Fruit fly (Drosophila melanogaster) whole organism, prepupa: ENCODE measurements around the gene mRpS2.

Experiments
- Blimp-1 ChIP-seq: fragments of 200-800 bp; sonication (Bioruptor generic); optimal IDR thresholded peaks from 3 replicates; lab custom pipeline; 2017; ENCODE audit warnings: missing biosample characterization, missing genetic modification characterization, mild to moderate bottlenecking, moderate library complexity, missing genetic modification reagents
- CG10631 ChIP-seq: fragments of 200-800 bp; sonication (Bioruptor generic); optimal IDR thresholded peaks from 2 replicates; lab custom pipeline; 2016; ENCODE audit warnings: missing biosample characterization, missing genetic modification characterization
- CG10669 ChIP-seq: fragments of 200-800 bp; sonication (Bioruptor generic); optimal IDR thresholded peaks from 3 replicates; lab custom pipeline; 2018; ENCODE audit warnings: missing biosample characterization, mild to moderate bottlenecking, missing genetic modification characterization, moderate library complexity
- CG11762 ChIP-seq: fragments of 200-800 bp; sonication (Bioruptor generic); optimal IDR thresholded peaks from 3 replicates; lab custom pipeline; 2016; ENCODE audit warnings: missing biosample characterization, missing genetic modification characterization; ENCODE audit not compliant: insufficient read depth
- CG11902 ChIP-seq: fragments of 200-800 bp; sonication (Bioruptor generic); optimal IDR thresholded peaks from 3 replicates; lab custom pipeline; 2016; ENCODE audit warnings: missing biosample characterization, missing genetic modification characterization
- CG15336 ChIP-seq: fragments of 200-800 bp; sonication (Bioruptor generic); IDR thresholded peaks from 2 replicates; pipeline ENCODE4 v1.3.6; 2022; ENCODE audit warnings: missing biosample characterization, missing genetic modification characterization
- CG1621 ChIP-seq: fragments of 200-800 bp; sonication (Bioruptor generic); optimal IDR thresholded peaks from 3 replicates; lab custom pipeline; 2018; ENCODE audit warnings: missing biosample characterization, mild to moderate bottlenecking, missing genetic modification characterization
- CG31627 ChIP-seq: fragments of 200-800 bp; sonication (Bioruptor generic); optimal IDR thresholded peaks from 3 replicates; lab custom pipeline; 2016; ENCODE audit warnings: missing biosample characterization, missing genetic modification characterization
- CG34406 ChIP-seq: fragments of 200-800 bp; sonication (Bioruptor generic); optimal IDR thresholded peaks from 3 replicates; lab custom pipeline; 2016; ENCODE audit warnings: missing biosample characterization, missing genetic modification characterization
- CG4318 ChIP-seq: fragments of 200-800 bp; sonication (Bioruptor generic); optimal IDR thresholded peaks from 3 replicates; lab custom pipeline; 2017; ENCODE audit warnings: missing biosample characterization, mild to moderate bottlenecking, missing genetic modification characterization
- CG6163 ChIP-seq: fragments of 200-800 bp; sonication (Bioruptor generic); IDR thresholded peaks from 3 replicates; pipeline ENCODE4 v1.3.6; 2022; ENCODE audit warnings: missing biosample characterization, missing genetic modification characterization
- CG6792 ChIP-seq: fragments of 200-800 bp; sonication (Bioruptor generic); optimal IDR thresholded peaks from 3 replicates; lab custom pipeline; 2016; ENCODE audit warnings: missing biosample characterization, missing genetic modification characterization
- CG6808 ChIP-seq: fragments of 200-800 bp; sonication (Bioruptor generic); optimal IDR thresholded peaks from 3 replicates; lab custom pipeline; 2017; ENCODE audit warnings: missing biosample characterization, missing genetic modification characterization, mild to moderate bottlenecking, moderate library complexity, missing genetic modification reagents
- CG6854 ChIP-seq: fragments of 200-800 bp; sonication (Bioruptor generic); optimal IDR thresholded peaks from 2 replicates; lab custom pipeline; 2017; ENCODE audit warnings: missing biosample characterization, mild to moderate bottlenecking, missing genetic modification characterization
- CG8119 ChIP-seq: fragments of 200-800 bp; sonication (Bioruptor generic); IDR thresholded peaks from 3 replicates; pipeline ENCODE4 v1.3.6; 2022; ENCODE audit warnings: missing biosample characterization, missing genetic modification characterization
- CG8319 ChIP-seq: fragments of 200-800 bp; sonication (Bioruptor generic); optimal IDR thresholded peaks from 3 replicates; lab custom pipeline; 2016; ENCODE audit warnings: missing biosample characterization, missing genetic modification characterization
- CG8632 ChIP-seq: fragments of 200-800 bp; sonication (Bioruptor generic); optimal IDR thresholded peaks from 3 replicates; lab custom pipeline; 2016; ENCODE audit warnings: missing biosample characterization, missing genetic modification characterization
- Eip75B ChIP-seq: fragments of 200-800 bp; sonication (Bioruptor generic); optimal IDR thresholded peaks from 3 replicates; lab custom pipeline; 2016; ENCODE audit warnings: missing biosample characterization, missing genetic modification characterization
- Eip78C ChIP-seq: fragments of 200-800 bp; sonication (Bioruptor generic); peaks from one replicate; lab custom pipeline; 2016; ENCODE audit warnings: missing biosample characterization, missing genetic modification characterization
- Eip93F ChIP-seq: fragments of 200-800 bp; sonication (Bioruptor generic); optimal IDR thresholded peaks from 2 replicates; lab custom pipeline; 2016; ENCODE audit warnings: missing biosample characterization, mild to moderate bottlenecking, missing genetic modification characterization
- Ets21C ChIP-seq: fragments of 200-800 bp; sonication (Bioruptor generic); optimal IDR thresholded peaks from 3 replicates; lab custom pipeline; 2016; ENCODE audit warnings: missing biosample characterization, missing genetic modification characterization
- Ets96B ChIP-seq: fragments of 200-800 bp; optimal IDR thresholded peaks from 2 replicates; lab custom pipeline; 2019; ENCODE audit warnings: missing biosample characterization, mild to moderate bottlenecking, missing genetic modification characterization, moderate library complexity
- Hr38 ChIP-seq: sonication (Bioruptor generic); optimal IDR thresholded peaks from 2 replicates; lab custom pipeline; 2016; ENCODE audit warnings: missing biosample characterization, missing genetic modification characterization
- Hr39 ChIP-seq: fragments of 200-800 bp; sonication (Bioruptor generic); optimal IDR thresholded peaks from 2 replicates; lab custom pipeline; 2016; ENCODE audit warnings: missing biosample characterization, missing genetic modification characterization
- Hr4 ChIP-seq: fragments of 200-800 bp; sonication (Bioruptor generic); optimal IDR thresholded peaks from 3 replicates; lab custom pipeline; 2016; ENCODE audit warnings: missing biosample characterization, missing genetic modification characterization
- Lpt ChIP-seq: fragments of 200-800 bp; sonication (Bioruptor generic); optimal IDR thresholded peaks from 3 replicates; lab custom pipeline; 2016; ENCODE audit warnings: missing biosample characterization, missing genetic modification characterization
- Met ChIP-seq: fragments of 200-800 bp; sonication (Bioruptor generic); optimal IDR thresholded peaks from 3 replicates; lab custom pipeline; 2016; ENCODE audit warnings: missing biosample characterization, missing genetic modification characterization
- Smox ChIP-seq: fragments of 200-800 bp; sonication (Bioruptor generic); optimal IDR thresholded peaks from 3 replicates; lab custom pipeline; 2016; ENCODE audit warnings: missing biosample characterization, missing genetic modification characterization
- Sox102F ChIP-seq: fragments of 200-800 bp; sonication (Bioruptor generic); optimal IDR thresholded peaks from 2 replicates; lab custom pipeline; 2016; ENCODE audit warnings: missing biosample characterization, mild to moderate bottlenecking, missing genetic modification characterization
- Sox15 ChIP-seq: fragments of 200-800 bp; sonication (Bioruptor generic); optimal IDR thresholded peaks from 3 replicates; lab custom pipeline; 2016; ENCODE audit warnings: missing biosample characterization, missing genetic modification characterization
- acj6 ChIP-seq: fragments of 200-800 bp; sonication (Bioruptor generic); optimal IDR thresholded peaks from 3 replicates; lab custom pipeline; 2016; ENCODE audit warnings: missing biosample characterization, missing genetic modification characterization
- cyc ChIP-seq: fragments of 200-800 bp; sonication (Bioruptor generic); optimal IDR thresholded peaks from 3 replicates; lab custom pipeline; 2016; ENCODE audit warnings: missing biosample characterization, missing genetic modification characterization
- dsx ChIP-seq: fragments of 200-800 bp; optimal IDR thresholded peaks from 3 replicates; lab custom pipeline; 2019; ENCODE audit warnings: missing biosample characterization, mild to moderate bottlenecking, missing genetic modification characterization, moderate library complexity; ENCODE audit not compliant: poor library complexity, severe bottlenecking
- eg ChIP-seq: fragments of 200-800 bp; sonication (Bioruptor generic); IDR thresholded peaks from 3 replicates; pipeline ENCODE4 v1.3.6; 2022; ENCODE audit warnings: missing biosample characterization, missing genetic modification characterization
- esn ChIP-seq: fragments of 200-800 bp; sonication (Bioruptor generic); optimal IDR thresholded peaks from 2 replicates; lab custom pipeline; 2016; ENCODE audit warnings: missing biosample characterization, mild to moderate bottlenecking, missing genetic modification characterization, moderate library complexity
- fd85E ChIP-seq: fragments of 200-800 bp; sonication (Bioruptor generic); optimal IDR thresholded peaks from 3 replicates; lab custom pipeline; 2016; ENCODE audit warnings: missing biosample characterization, missing genetic modification characterization
- lz ChIP-seq: fragments of 200-800 bp; sonication (Bioruptor generic); optimal IDR thresholded peaks from 3 replicates; lab custom pipeline; 2016; ENCODE audit warnings: missing biosample characterization, missing genetic modification characterization
- pdm3 ChIP-seq: fragments of 200-800 bp; sonication (Bioruptor generic); optimal IDR thresholded peaks from 3 replicates; lab custom pipeline; 2016; ENCODE audit warnings: missing biosample characterization, missing genetic modification characterization
- salr ChIP-seq, 2 experiments: fragments of 200-800 bp; sonication (Bioruptor generic); optimal IDR thresholded peaks; 3 replicates each; lab custom pipeline; 2016 to 2018; ENCODE audit warnings: missing biosample characterization in 2 of 2, missing genetic modification characterization in 2 of 2, mild to moderate bottlenecking in 1 of 2
- spab ChIP-seq: fragments of 200-800 bp; sonication (Bioruptor generic); optimal IDR thresholded peaks from 2 replicates; lab custom pipeline; 2017; ENCODE audit warnings: missing biosample characterization, mild to moderate bottlenecking, missing genetic modification characterization, missing genetic modification reagents
- ss ChIP-seq, 2 experiments: fragments of 200-800 bp; sonication (Bioruptor generic); optimal IDR thresholded peaks; 2 replicates in 1 of 2; 3 replicates in 1 of 2; lab custom pipeline; 2017 to 2018; ENCODE audit warnings: mild to moderate bottlenecking in 2 of 2, missing biosample characterization in 2 of 2, missing genetic modification characterization in 2 of 2, moderate library complexity in 1 of 2
- svp ChIP-seq: fragments of 200-800 bp; sonication (Bioruptor generic); peaks from one replicate; lab custom pipeline; 2016; ENCODE audit warnings: missing biosample characterization, missing genetic modification characterization
- topi ChIP-seq: fragments of 200-800 bp; sonication (Bioruptor generic); optimal IDR thresholded peaks from 3 replicates; lab custom pipeline; 2016; ENCODE audit warnings: missing biosample characterization, missing genetic modification characterization

The mRpS2 gene

dm6 chr2L:4825695-4826094 is 24.5 kb downstream of the mRpS2 start:
- TF ChIP-seq Eip78C (GFP tag; lab: Kevin White, UChicago) (peak; percentile 34), Eip93F (no peak), ss (GFP tag; optimal IDR thresholded peaks at IDR 0.05; lab: Kevin White, UChicago) (peak in 1 of 2 experiments; percentile 90), Blimp-1 (GFP tag; lab: Kevin White, UChicago) (peak; percentile 6)

DNA sequence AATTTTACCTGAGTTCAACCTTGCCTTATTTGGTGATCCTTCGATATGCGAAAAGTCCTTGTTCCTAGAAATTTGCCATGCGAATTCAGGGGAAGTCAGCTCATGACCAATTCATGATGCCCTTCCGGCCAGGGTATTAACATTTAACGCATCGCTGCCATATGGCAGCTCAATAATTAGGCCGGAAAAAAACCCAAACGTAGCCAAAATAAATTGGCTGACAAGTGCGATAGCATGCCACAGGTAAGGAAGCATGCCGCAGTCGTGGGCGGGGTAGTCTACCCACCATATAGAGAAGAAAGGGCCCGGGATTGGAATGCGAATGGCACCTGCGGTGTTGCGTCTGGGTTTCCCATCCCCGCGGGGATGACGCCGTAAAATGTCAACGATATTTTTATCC is 26.4 kb downstream of the mRpS2 start:
- TF ChIP-seq topi (GFP tag; lab: Kevin White, UChicago) (no peak), Ets21C (GFP tag; lab: Kevin White, UChicago) (no peak), eg (GFP tag; lab: Robert Waterston, UW) (no peak), Lpt (GFP tag; lab: Kevin White, UChicago) (no peak), CG8319 (GFP tag; lab: Kevin White, UChicago) (no peak), pdm3 (no peak), CG10669 (no peak), Met (GFP tag; lab: Kevin White, UChicago) (no peak), CG10631 (GFP tag; lab: Kevin White, UChicago) (no peak), Sox15 (GFP tag; lab: Kevin White, UChicago) (no peak), svp (GFP tag; lab: Kevin White, UChicago) (no peak), Ets96B (no peak), Eip78C (GFP tag; lab: Kevin White, UChicago) (no peak), Blimp-1 (GFP tag; lab: Kevin White, UChicago) (no peak), CG6808 (no peak), CG8119 (no peak), dsx (no peak), CG11902 (GFP tag; lab: Kevin White, UChicago) (no peak), Smox (GFP tag; lab: Kevin White, UChicago) (no peak)

DNA sequence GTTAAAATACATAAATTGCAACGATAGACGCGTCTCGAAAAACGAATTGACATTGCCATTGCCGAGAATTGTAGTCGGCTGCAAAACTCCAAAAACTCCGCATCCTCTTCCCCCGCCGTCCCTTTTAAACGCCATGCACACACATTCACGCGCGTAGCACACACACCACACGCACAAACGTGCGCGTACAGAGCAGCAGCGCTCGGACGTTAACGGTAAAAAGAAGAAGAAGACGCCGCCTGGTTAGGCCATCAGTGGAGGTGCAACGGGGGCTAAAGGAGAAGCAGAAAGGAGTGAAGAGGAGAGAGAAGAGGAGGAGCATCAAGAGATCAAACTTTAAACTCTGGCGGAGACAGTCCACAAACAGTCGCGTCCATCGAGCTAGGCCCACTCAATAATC is 28.0 kb downstream of the mRpS2 start:
- no peak for TF ChIP-seq Hr38 (GFP tag; lab: Kevin White, UChicago)
- TF ChIP-seq CG11902 (GFP tag; lab: Kevin White, UChicago), result no peak
- TF ChIP-seq spab (GFP tag; lab: Kevin White, UChicago), result no peak
- TF ChIP-seq CG6854 (GFP tag; lab: Kevin White, UChicago), result no peak
- TF ChIP-seq Met (GFP tag; lab: Kevin White, UChicago), result no peak
- no peak for TF ChIP-seq Hr39 (GFP tag; lab: Kevin White, UChicago)
- no peak for TF ChIP-seq cyc
- TF ChIP-seq CG11762 (GFP tag; lab: Kevin White, UChicago), result no peak
- TF ChIP-seq CG31627, result no peak
- TF ChIP-seq acj6 (GFP tag; lab: Kevin White, UChicago), result no peak
- no peak for TF ChIP-seq CG15336 (GFP tag; lab: Robert Waterston, UW)

DNA sequence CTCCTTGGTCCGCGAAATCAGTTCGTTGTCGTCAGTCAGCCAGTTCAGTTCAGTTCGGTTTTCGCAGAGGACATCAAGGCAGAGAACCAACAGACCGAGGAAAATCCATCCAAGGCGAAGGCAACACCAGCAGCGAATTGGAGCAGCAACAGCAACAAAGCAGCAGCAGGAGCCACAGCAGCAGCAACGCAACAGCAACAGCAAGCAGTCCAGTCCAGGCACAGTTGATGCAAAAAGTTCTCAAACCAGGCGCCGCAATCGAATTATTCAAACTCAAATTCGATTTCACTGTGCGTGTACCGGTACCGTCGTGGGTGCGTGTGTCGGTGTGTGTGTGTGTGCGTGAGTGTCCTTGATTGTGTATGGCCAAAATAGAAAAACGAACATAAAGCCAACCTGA is 28.5 kb downstream of the mRpS2 start, which contains the start of gene CG15628:
TSS of gene CG15628 (plus strand) at position 18 of the 400 bp plus-strand sequence.
- no peak for TF ChIP-seq Blimp-1 (GFP tag; lab: Kevin White, UChicago)
- TF ChIP-seq Hr4 (GFP tag; lab: Kevin White, UChicago), result no peak
- no peak for TF ChIP-seq topi (GFP tag; lab: Kevin White, UChicago)
- no peak for TF ChIP-seq CG31627
- no peak for TF ChIP-seq Ets21C (GFP tag; lab: Kevin White, UChicago)
- no peak for TF ChIP-seq CG8119
- no peak for TF ChIP-seq Lpt (GFP tag; lab: Kevin White, UChicago)
- no peak for TF ChIP-seq Eip75B (GFP tag; lab: Kevin White, UChicago)
- no peak for TF ChIP-seq CG15336 (GFP tag; lab: Robert Waterston, UW)
- no peak for TF ChIP-seq eg (GFP tag; lab: Robert Waterston, UW)
- TF ChIP-seq fd85E (GFP tag; lab: Kevin White, UChicago), result no peak
- TF ChIP-seq cyc, result no peak
- TF ChIP-seq dsx, result no peak
- no peak for TF ChIP-seq Ets96B

DNA sequence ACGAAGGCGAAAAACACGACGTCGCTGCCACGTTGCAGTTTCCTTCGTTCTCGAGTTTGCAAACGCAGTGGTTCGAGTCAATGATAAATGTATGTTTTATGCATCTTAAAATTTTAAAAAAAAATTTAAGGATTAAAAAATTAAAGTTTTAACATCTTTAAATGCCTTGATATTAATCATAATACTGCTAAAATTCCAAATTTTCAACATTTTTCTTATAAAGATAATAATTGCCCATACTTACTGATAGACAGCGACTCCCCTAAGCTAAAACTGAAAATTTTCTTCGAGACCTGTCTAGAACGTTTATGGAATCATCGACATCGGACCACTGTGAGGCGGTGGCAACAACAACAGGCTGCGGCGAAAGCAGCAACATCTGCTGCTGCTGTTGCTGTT is 28.9 kb downstream of the mRpS2 start:
- peak; percentile 57 for TF ChIP-seq CG4318 (GFP tag; lab: Kevin White, UChicago)
- peak; percentile 70 for TF ChIP-seq esn (GFP tag; lab: Kevin White, UChicago)
- peak; percentile 63 for TF ChIP-seq Sox102F
- TF ChIP-seq CG15336 (GFP tag; lab: Robert Waterston, UW), result peak; percentile 53
- peak; percentile 22 for TF ChIP-seq CG11902 (GFP tag; lab: Kevin White, UChicago)
- TF ChIP-seq eg (GFP tag; lab: Robert Waterston, UW), result peak; percentile 67; the same call in 2 of the 3 replicates
- peak; percentile 91 for TF ChIP-seq svp (GFP tag; lab: Kevin White, UChicago)
- TF ChIP-seq lz (GFP tag; lab: Kevin White, UChicago), result peak; percentile 27
- TF ChIP-seq Lpt (GFP tag; lab: Kevin White, UChicago), result peak; percentile 18
- peak; percentile 76 for TF ChIP-seq Hr4 (GFP tag; lab: Kevin White, UChicago)
- peak; percentile 33 for TF ChIP-seq CG6854 (GFP tag; lab: Kevin White, UChicago)
- peak; percentile 54 for TF ChIP-seq CG1621 (tag; lab: Kevin White, UChicago)
- TF ChIP-seq CG34406 (GFP tag; lab: Kevin White, UChicago), result peak; percentile 55
- peak; percentile 79 for TF ChIP-seq CG11762 (GFP tag; lab: Kevin White, UChicago)
- TF ChIP-seq CG6792 (GFP tag; lab: Kevin White, UChicago), result peak; percentile 54
- TF ChIP-seq CG8632, result peak; percentile 66
- peak; percentile 40 for TF ChIP-seq CG6163 (GFP tag; lab: Robert Waterston, UW)
- TF ChIP-seq salr (GFP tag; optimal IDR thresholded peaks at IDR 0.05; lab: Kevin White, UChicago), result peak; percentile 52 to 70
